Worm (Caenorhabditis elegans) whole organism, L1 larva: ENCODE data around the gene wago-5.

ENCODE experiments used
- ama-1 ChIP-seq: fragments of 150-350 bp; optimal IDR thresholded peaks from 2 replicates; lab custom pipeline; 2014
- ceh-82 ChIP-seq, 3 experiments: fragments of 150-350 bp in 1 of 3; sonication (generic microtip) in 2 of 3; optimal IDR thresholded peaks; 2 replicates each; lab custom pipeline; 2014 to 2017; ENCODE audit warnings: missing biosample characterization in 3 of 3, missing genetic modification characterization in 3 of 3
- ces-1 ChIP-seq: fragments of 150-350 bp; optimal IDR thresholded peaks from 2 replicates; lab custom pipeline; 2014; ENCODE audit warnings: missing biosample characterization, missing genetic modification reagents, missing genetic modification characterization
- elt-3 ChIP-seq, 6 experiments: fragments of 150-350 bp in 1 of 6; sonication (generic microtip); optimal IDR thresholded peaks; 2 replicates each; lab custom pipeline; 2017 to 2018; ENCODE audit warnings: missing biosample characterization in 6 of 6, missing genetic modification characterization in 6 of 6, inconsistent platforms in 1 of 6
- unc-130 ChIP-seq: fragments of 150-350 bp; optimal IDR thresholded peaks from 2 replicates; lab custom pipeline; 2017; ENCODE audit warnings: missing biosample characterization, missing genetic modification characterization, inconsistent platforms

- TF ChIP-seq unc-130 (tag; lab: Kevin White, UChicago) (no peak), ces-1 (GFP tag; lab: Kevin White, UChicago) (no peak), elt-3 (tag; optimal IDR thresholded peaks at IDR 0.05; lab: Kevin White, UChicago) (no peak), ama-1 (lab: Kevin White, UChicago) (no peak), ceh-82 (tag; optimal IDR thresholded peaks at IDR 0.05; lab: Kevin White, UChicago) (no peak)
These were observed 3.0 kb upstream of the wago-5 start, which contains the start of gene ZK1248.4 for ce11 chrII:5818298-5818697.
